Worm (Caenorhabditis elegans) whole organism, late embryonic: ENCODE data around the gene sptl-3.

ENCODE experiments used
- hlh-30 ChIP-seq: sonication (generic microtip); optimal IDR thresholded peaks from 2 replicates; lab custom pipeline; 2017; ENCODE audit warnings: antibody characterized with exemption, missing genetic modification characterization, missing compliant biosample characterization; ENCODE audit not compliant: insufficient read depth
- lim-6 ChIP-seq: sonication (generic microtip); optimal IDR thresholded peaks from 2 replicates; lab custom pipeline; 2016; ENCODE audit warnings: missing genetic modification characterization, missing compliant biosample characterization
- pag-3 ChIP-seq: sonication (generic microtip); optimal IDR thresholded peaks from 2 replicates; lab custom pipeline; 2016; ENCODE audit warnings: missing compliant biosample characterization, missing genetic modification characterization, borderline replicate concordance
- pha-4 ChIP-seq: fragments of 150-350 bp; optimal IDR thresholded peaks from 2 replicates; lab custom pipeline; 2018; ENCODE audit warnings: missing biosample characterization, missing genetic modification reagents, missing genetic modification characterization
- rnt-1 ChIP-seq: sonication (generic microtip); optimal IDR thresholded peaks from 2 replicates; lab custom pipeline; 2016; ENCODE audit warnings: missing genetic modification characterization, missing compliant biosample characterization
- unc-3 ChIP-seq, 2 experiments: fragments of 200-800 bp in 1 of 2; sonication (Bioruptor generic) in 1 of 2; sonication (generic microtip) in 1 of 2; conservative IDR thresholded peaks in 1 of 2; optimal IDR thresholded peaks in 1 of 2; 2 replicates each; pipeline versions ENCODE4 v1.3.6 to Lab custom; 2016 to 2022; ENCODE audit warnings: missing compliant biosample characterization in 2 of 2, missing genetic modification characterization in 2 of 2, missing genetic modification reagents in 1 of 2

ce11 chrV:13850170-13850569 is 43.0 kb upstream of the sptl-3 start, which contains the start of gene hpx-2:
- TF ChIP-seq pag-3 (no peak), hlh-30 (tag; lab: Kevin White, UChicago) (no peak), unc-3 (GFP tag; conservative IDR thresholded peaks at IDR 0.05; lab: Robert Waterston, UW) (no peak), unc-3 (tag; optimal IDR thresholded peaks at IDR 0.05; lab: Kevin White, UChicago) (no peak), rnt-1 (tag; lab: Kevin White, UChicago) (no peak), pha-4 (tag; lab: Kevin White, UChicago) (no peak), lim-6 (no peak)
